Worm (Caenorhabditis elegans): ENCODE results near the gene F14D2.15.
A peak's percentile ranks its signal among the peaks of the same experiment; 100 is the strongest.

Gene F14D2.15

ce11 chrII:3296644-3297043 lies 47.0 kb downstream of the F14D2.15 start, which contains the start of gene btb-16:
Gene btb-16 (plus strand): TSS chrII:3296883.
- TF ChIP-seq efl-1 (optimal IDR thresholded peaks at IDR 0.05) (no peak), efl-1 (GFP tag; optimal IDR thresholded peaks at IDR 0.05 in 1 of 2) (peak in 1 of 2 experiments; percentile 77), egl-27 (tag; optimal IDR thresholded peaks at IDR 0.05) (no peak), unc-98 (GFP tag; IDR thresholded peaks at IDR 0.05) (no peak), elt-2 (tag; optimal IDR thresholded peaks at IDR 0.05) (peak; percentile 70), mdl-1 (tag; optimal IDR thresholded peaks at IDR 0.05) (no peak), lin-35 (GFP tag; optimal IDR thresholded peaks at IDR 0.05) (peak in 1 of 2 experiments; percentile 22), ztf-11 (tag; optimal IDR thresholded peaks at IDR 0.05) (no peak), lsy-2 (tag; optimal IDR thresholded peaks at IDR 0.05) (no peak), nhr-76 (tag; optimal IDR thresholded peaks at IDR 0.05) (no peak)

ce11 chrII:3295193-3295592 lies 48.4 kb downstream of the F14D2.15 start, which contains the start of gene btb-17:
Gene btb-17 (plus strand): TSS chrII:3295405.
- TF ChIP-seq snu-23 (GFP tag; optimal IDR thresholded peaks at IDR 0.05) (no peak), aha-1 (tag; optimal IDR thresholded peaks at IDR 0.05) (no peak), zip-4 (GFP tag; optimal IDR thresholded peaks at IDR 0.05) (no peak), elt-2 (tag; optimal IDR thresholded peaks at IDR 0.05) (peak; percentile 73), F16B12.6 (tag; optimal IDR thresholded peaks at IDR 0.05) (no peak), nhr-11 (tag; optimal IDR thresholded peaks at IDR 0.05) (no peak), nhr-237 (tag; optimal IDR thresholded peaks at IDR 0.05) (no peak), isw-1 (GFP tag; IDR thresholded peaks at IDR 0.05) (no peak), nhr-28 (tag; optimal IDR thresholded peaks at IDR 0.05) (no peak), lin-35 (GFP tag; optimal IDR thresholded peaks at IDR 0.05) (peak in 1 of 2 experiments; percentile 27)
